Fruit fly (Drosophila melanogaster) whole organism, embryonic: Measurements from ENCODE around the gene inaF-B.

Source experiments
- Antp ChIP-seq: fragments of 200-800 bp; sonication (Bioruptor generic); optimal IDR thresholded peaks from 3 replicates; lab custom pipeline; 2016; ENCODE audit warnings: missing biosample characterization, missing genetic modification characterization
- Blimp-1 ChIP-seq: fragments of 200-800 bp; sonication (Bioruptor generic); optimal IDR thresholded peaks from 3 replicates; lab custom pipeline; 2018; ENCODE audit warnings: missing biosample characterization, missing genetic modification characterization, mild to moderate bottlenecking, moderate library complexity, missing genetic modification reagents
- CG10366 ChIP-seq: fragments of 200-800 bp; sonication (Bioruptor generic); IDR thresholded peaks from 2 replicates; pipeline ENCODE4 v1.3.6; 2022; ENCODE audit warnings: missing biosample characterization, missing genetic modification characterization
- CG10959 ChIP-seq: fragments of 200-800 bp; sonication (Bioruptor generic); IDR thresholded peaks from 2 replicates; pipeline ENCODE4 v1.3.6; 2022; ENCODE audit warnings: missing biosample characterization, missing genetic modification characterization
- CG11398 ChIP-seq: fragments of 200-800 bp; sonication (Bioruptor generic); optimal IDR thresholded peaks from 2 replicates; lab custom pipeline; 2016; ENCODE audit warnings: missing biosample characterization, missing genetic modification characterization
- CG12219 ChIP-seq: fragments of 200-800 bp; sonication (Bioruptor generic); optimal IDR thresholded peaks from 3 replicates; lab custom pipeline; 2018; ENCODE audit warnings: missing biosample characterization, mild to moderate bottlenecking, missing genetic modification characterization
- CG14014 ChIP-seq: fragments of 200-800 bp; sonication (Bioruptor generic); IDR thresholded peaks from 2 replicates; pipeline ENCODE4 v1.3.6; 2022; ENCODE audit warnings: missing biosample characterization, missing genetic modification characterization
- CG17568 ChIP-seq: fragments of 200-800 bp; sonication (Bioruptor generic); optimal IDR thresholded peaks from 2 replicates; lab custom pipeline; 2018; ENCODE audit warnings: missing biosample characterization, mild to moderate bottlenecking, missing genetic modification characterization, moderate library complexity
- CG18599 ChIP-seq: fragments of 200-800 bp; sonication (Bioruptor generic); optimal IDR thresholded peaks from 3 replicates; lab custom pipeline; 2017; ENCODE audit warnings: missing biosample characterization, missing genetic modification characterization, mild to moderate bottlenecking, moderate library complexity, missing genetic modification reagents
- CG2116 ChIP-seq: fragments of 200-800 bp; sonication (Bioruptor generic); optimal IDR thresholded peaks from 3 replicates; lab custom pipeline; 2018; ENCODE audit warnings: missing biosample characterization, mild to moderate bottlenecking, missing genetic modification characterization
- CG34376 ChIP-seq: fragments of 200-800 bp; sonication (Bioruptor generic); optimal IDR thresholded peaks from 2 replicates; lab custom pipeline; 2018; ENCODE audit warnings: missing biosample characterization, mild to moderate bottlenecking, missing genetic modification characterization
- CG34422 ChIP-seq: fragments of 200-800 bp; sonication (Bioruptor generic); IDR thresholded peaks from 3 replicates; pipeline ENCODE4 v1.3.6; 2022; ENCODE audit warnings: missing biosample characterization, missing genetic modification characterization
- CG6854 ChIP-seq: fragments of 200-800 bp; sonication (Bioruptor generic); optimal IDR thresholded peaks from 3 replicates; lab custom pipeline; 2017; ENCODE audit warnings: missing biosample characterization, mild to moderate bottlenecking, missing genetic modification characterization
- CG8924 ChIP-seq: fragments of 200-800 bp; optimal IDR thresholded peaks from 3 replicates; lab custom pipeline; 2019; ENCODE audit warnings: missing biosample characterization, mild to moderate bottlenecking, missing genetic modification characterization, moderate library complexity
- Dip2 ChIP-seq: fragments of 200-800 bp; sonication (Bioruptor generic); IDR thresholded peaks from 2 replicates; pipeline ENCODE4 v1.3.6; 2022; ENCODE audit warnings: missing biosample characterization, missing genetic modification characterization
- Doc3 ChIP-seq: fragments of 200-800 bp; sonication (Bioruptor generic); IDR thresholded peaks from 3 replicates; pipeline ENCODE4 v1.3.6; 2022; ENCODE audit warnings: missing biosample characterization, missing genetic modification characterization; ENCODE audit not compliant: partially characterized antibody
- Hr39 ChIP-seq: fragments of >200 bp; optimal IDR thresholded peaks from 2 replicates; lab custom pipeline; 2017
- Hr51 ChIP-seq, 2 experiments: fragments of 200-800 bp; sonication (Bioruptor generic); optimal IDR thresholded peaks; 2 replicates in 1 of 2; 3 replicates in 1 of 2; lab custom pipeline; 2016 to 2018; ENCODE audit warnings: missing biosample characterization in 2 of 2, missing genetic modification characterization in 2 of 2, mild to moderate bottlenecking in 1 of 2, moderate library complexity in 1 of 2
- Jarid2 ChIP-seq: fragments of 200-800 bp; sonication (Bioruptor generic); optimal IDR thresholded peaks from 3 replicates; lab custom pipeline; 2017; ENCODE audit warnings: mild to moderate bottlenecking, missing biosample characterization, missing genetic modification reagents, missing genetic modification characterization
- MBD-R2 ChIP-seq: fragments of 200-800 bp; sonication (Bioruptor generic); IDR thresholded peaks from 2 replicates; pipeline ENCODE4 v1.3.6; 2022; ENCODE audit warnings: missing biosample characterization, missing genetic modification characterization
- MESR4 ChIP-seq: fragments of 200-800 bp; sonication (Bioruptor generic); optimal IDR thresholded peaks from 2 replicates; lab custom pipeline; 2018; ENCODE audit warnings: missing biosample characterization, mild to moderate bottlenecking, missing genetic modification characterization, moderate library complexity
- Meics ChIP-seq: fragments of 200-800 bp; sonication (Bioruptor generic); optimal IDR thresholded peaks from 2 replicates; lab custom pipeline; 2017; ENCODE audit warnings: missing biosample characterization, mild to moderate bottlenecking, missing genetic modification characterization
- NC2α ChIP-seq: fragments of 200-800 bp; sonication (Bioruptor generic); optimal IDR thresholded peaks from 2 replicates; lab custom pipeline; 2016; ENCODE audit warnings: missing biosample characterization, missing genetic modification characterization
- Ptx1 ChIP-seq: fragments of 200-800 bp; sonication (Bioruptor generic); IDR thresholded peaks from 2 replicates; pipeline ENCODE4 v1.3.6; 2022; ENCODE audit warnings: missing biosample characterization, missing genetic modification characterization
- Sry-β ChIP-seq: fragments of 200-800 bp; sonication (Bioruptor generic); optimal IDR thresholded peaks from 2 replicates; lab custom pipeline; 2018; ENCODE audit warnings: missing biosample characterization, mild to moderate bottlenecking, missing genetic modification characterization, moderate library complexity
- Ssrp ChIP-seq: fragments of 200-800 bp; sonication (Bioruptor generic); optimal IDR thresholded peaks from 2 replicates; lab custom pipeline; 2018; ENCODE audit warnings: missing biosample characterization, mild to moderate bottlenecking, missing genetic modification characterization, moderate library complexity
- Vsx1 ChIP-seq: fragments of 200-800 bp; sonication (Bioruptor generic); optimal IDR thresholded peaks from 2 replicates; lab custom pipeline; 2017; ENCODE audit warnings: missing biosample characterization, mild to moderate bottlenecking, missing genetic modification characterization, missing genetic modification reagents
- chif ChIP-seq, 2 experiments: fragments of 200-800 bp; sonication (Bioruptor generic); optimal IDR thresholded peaks; 3 replicates each; lab custom pipeline; 2016; ENCODE audit warnings: missing biosample characterization in 2 of 2, missing genetic modification characterization in 2 of 2
- dmrt99B ChIP-seq: fragments of 200-800 bp; sonication (Bioruptor generic); optimal IDR thresholded peaks from 2 replicates; lab custom pipeline; 2018; ENCODE audit warnings: missing biosample characterization, mild to moderate bottlenecking, missing genetic modification characterization, moderate library complexity
- gem ChIP-seq: fragments of 200-800 bp; sonication (Bioruptor generic); optimal IDR thresholded peaks from 2 replicates; lab custom pipeline; 2019; ENCODE audit warnings: missing biosample characterization, mild to moderate bottlenecking, missing genetic modification characterization, moderate library complexity
- gfzf ChIP-seq: fragments of 200-800 bp; sonication (Bioruptor generic); optimal IDR thresholded peaks from 2 replicates; lab custom pipeline; 2016; ENCODE audit warnings: missing biosample characterization, mild to moderate bottlenecking, missing genetic modification characterization, moderate library complexity
- ham ChIP-seq: fragments of 200-800 bp; sonication (Bioruptor generic); IDR thresholded peaks from 2 replicates; pipeline ENCODE4 v1.3.6; 2022; ENCODE audit warnings: missing biosample characterization, missing genetic modification characterization
- klu ChIP-seq: fragments of 200-800 bp; sonication (Bioruptor generic); IDR thresholded peaks from 2 replicates; pipeline ENCODE4 v1.3.6; 2022; ENCODE audit warnings: missing biosample characterization, missing genetic modification characterization
- lola ChIP-seq, 3 experiments: fragments of >200 bp in 2 of 3; fragments of 200-800 bp in 1 of 3; sonication (Bioruptor generic) in 1 of 3; optimal IDR thresholded peaks; 2 replicates each; lab custom pipeline; 2017 to 2019; ENCODE audit warnings: missing biosample characterization in 3 of 3, missing genetic modification characterization in 3 of 3, mild to moderate bottlenecking in 1 of 3, moderate library complexity in 1 of 3
- nmo ChIP-seq: fragments of 200-800 bp; sonication (Bioruptor generic); optimal IDR thresholded peaks from 2 replicates; lab custom pipeline; 2018; ENCODE audit warnings: missing biosample characterization, mild to moderate bottlenecking, missing genetic modification characterization, moderate library complexity
- org-1 ChIP-seq: fragments of 200-800 bp; sonication (Bioruptor generic); optimal IDR thresholded peaks from 2 replicates; lab custom pipeline; 2017; ENCODE audit warnings: missing biosample characterization, missing genetic modification characterization
- prd ChIP-seq, 3 experiments: fragments of >200 bp in 2 of 3; fragments of 200-800 bp in 1 of 3; sonication (Bioruptor generic) in 1 of 3; optimal IDR thresholded peaks in 2 of 3; IDR thresholded peaks in 1 of 3; 2 replicates in 2 of 3; 3 replicates in 1 of 3; pipeline versions ENCODE4 v1.3.6 to Lab custom; 2017 to 2022; ENCODE audit warnings: missing biosample characterization in 1 of 3, missing genetic modification characterization in 1 of 3
- pum ChIP-seq: fragments of 200-800 bp; sonication (Bioruptor generic); optimal IDR thresholded peaks from 2 replicates; lab custom pipeline; 2016; ENCODE audit warnings: missing biosample characterization, missing genetic modification characterization
- pzg ChIP-seq: fragments of 200-800 bp; sonication (Bioruptor generic); optimal IDR thresholded peaks from 3 replicates; lab custom pipeline; 2018; ENCODE audit warnings: missing biosample characterization, mild to moderate bottlenecking, missing genetic modification characterization, moderate library complexity
- ranshi ChIP-seq: fragments of 200-800 bp; sonication (Bioruptor generic); IDR thresholded peaks from 2 replicates; pipeline ENCODE4 v1.3.6; 2022; ENCODE audit warnings: missing biosample characterization, missing genetic modification characterization
- repo ChIP-seq: fragments of 200-800 bp; sonication (Bioruptor generic); optimal IDR thresholded peaks from 2 replicates; lab custom pipeline; 2016; ENCODE audit warnings: missing biosample characterization, missing genetic modification characterization
- schlank ChIP-seq: fragments of 200-800 bp; sonication (Bioruptor generic); optimal IDR thresholded peaks from 2 replicates; lab custom pipeline; 2018; ENCODE audit warnings: missing biosample characterization, mild to moderate bottlenecking, missing genetic modification characterization
- sens-2 ChIP-seq: fragments of 200-800 bp; sonication (Bioruptor generic); IDR thresholded peaks from 2 replicates; pipeline ENCODE4 v1.3.6; 2022; ENCODE audit warnings: missing biosample characterization, missing genetic modification characterization
- seq ChIP-seq: fragments of 200-800 bp; sonication (Bioruptor generic); IDR thresholded peaks from 2 replicates; pipeline ENCODE4 v1.3.6; 2022; ENCODE audit warnings: missing biosample characterization, missing genetic modification characterization
- shn ChIP-seq: fragments of 200-800 bp; sonication (Bioruptor generic); optimal IDR thresholded peaks from 3 replicates; lab custom pipeline; 2016; ENCODE audit warnings: missing biosample characterization, missing genetic modification characterization
- sna ChIP-seq: fragments of 200-800 bp; sonication (Bioruptor generic); IDR thresholded peaks from 2 replicates; pipeline ENCODE4 v1.3.6; 2022; ENCODE audit warnings: missing biosample characterization, missing genetic modification characterization; ENCODE audit not compliant: partially characterized antibody
- stwl ChIP-seq: fragments of 200-800 bp; sonication (Bioruptor generic); optimal IDR thresholded peaks from 3 replicates; lab custom pipeline; 2018; ENCODE audit warnings: missing biosample characterization, mild to moderate bottlenecking, missing genetic modification characterization, moderate library complexity
- tgo ChIP-seq: fragments of 200-800 bp; sonication (Bioruptor generic); IDR thresholded peaks from 3 replicates; pipeline ENCODE4 v1.3.6; 2022; ENCODE audit warnings: missing biosample characterization, missing genetic modification characterization

The inaF-B gene

dm6 chrX:11678539-11679040 is 54.0 kb downstream of the inaF-B start, which contains the start of the genes Vlet and bif (continued):
- TF ChIP-seq CG14014 (GFP tag; lab: Robert Waterston, UW) (0 out of 2 replicates have a peak, but pooled peaks have one; percentile 41), MESR4 (GFP tag; lab: Kevin White, UChicago) (no peak), Ssrp (tag; lab: Kevin White, UChicago) (peak; percentile 59), CG12219 (GFP tag; lab: Kevin White, UChicago) (no peak), shn (peak; percentile 11), Blimp-1 (no peak), repo (GFP tag; lab: Kevin White, UChicago) (no peak), CG8924 (peak; percentile 78), ham (no peak), Vsx1 (GFP tag; lab: Kevin White, UChicago) (no peak), NC2α (GFP tag; lab: Kevin White, UChicago) (no peak), pum (GFP tag; lab: Kevin White, UChicago) (peak; percentile 41), CG17568 (no peak), ranshi (no peak; the same call in 1 of the 2 replicates), gfzf (GFP tag; lab: Kevin White, UChicago) (no peak), nmo (peak; percentile 80), prd (optimal IDR thresholded peaks at IDR 0.05; lab: Kevin White, UChicago) (no peak), prd (GFP tag; IDR thresholded peaks at IDR 0.05; lab: Robert Waterston, UW) (0 out of 3 replicates have a peak, but pooled peaks have one; percentile 50), CG10959 (GFP tag; lab: Robert Waterston, UW) (no peak), Meics (GFP tag; lab: Kevin White, UChicago) (peak; percentile 76), schlank (no peak), Hr51 (GFP tag; optimal IDR thresholded peaks at IDR 0.05; lab: Kevin White, UChicago) (peak in 1 of 2 experiments; percentile 44), CG34422 (GFP tag; lab: Robert Waterston, UW) (no peak; the same call in 2 of the 3 replicates), stwl (tag; lab: Kevin White, UChicago) (peak; percentile 48), CG34376 (GFP tag; lab: Kevin White, UChicago) (peak; percentile 34), sna (GFP tag; lab: Robert Waterston, UW) (no peak), sens-2 (GFP tag; lab: Robert Waterston, UW) (no peak), tgo (GFP tag; lab: Robert Waterston, UW) (no peak; the same call in 2 of the 3 replicates), dmrt99B (peak; percentile 61), CG2116 (GFP tag; lab: Kevin White, UChicago) (peak; percentile 44), CG11398 (GFP tag; lab: Kevin White, UChicago) (no peak), gem (tag; lab: Kevin White, UChicago) (peak; percentile 82), Jarid2 (GFP tag; lab: Kevin White, UChicago) (no peak), CG10366 (GFP tag; lab: Robert Waterston, UW) (peak; percentile 41; the same call in 1 of the 2 replicates), chif (GFP tag; optimal IDR thresholded peaks at IDR 0.05; lab: Kevin White, UChicago) (peak in 1 of 2 experiments; percentile 46), Sry-β (peak; percentile 14), pzg (GFP tag; lab: Kevin White, UChicago) (peak; percentile 44), Ptx1 (GFP tag; lab: Robert Waterston, UW) (peak; percentile 52), seq (GFP tag; lab: Robert Waterston, UW) (peak; percentile 50; the same call in 1 of the 2 replicates), Antp (GFP tag; lab: Kevin White, UChicago) (peak; percentile 49), Doc3 (GFP tag; lab: Robert Waterston, UW) (0 out of 3 replicates have a peak, but pooled peaks have one; percentile 28), klu (GFP tag; lab: Robert Waterston, UW) (peak; percentile 43; the same call in 1 of the 2 replicates), CG18599 (GFP tag; lab: Kevin White, UChicago) (peak; percentile 71), org-1 (GFP tag; lab: Kevin White, UChicago) (no peak), Hr39 (lab: Kevin White, UChicago) (no peak), lola (GFP tag; optimal IDR thresholded peaks at IDR 0.05; lab: Kevin White, UChicago) (peak in 1 of 3 experiments; percentile 69), Dip2 (GFP tag; lab: Robert Waterston, UW) (no peak), CG6854 (GFP tag; lab: Kevin White, UChicago) (no peak), MBD-R2 (peak; percentile 48)
